Worm (Caenorhabditis elegans): ENCODE measurements around the gene srh-92.
"Not testable (repeated sequence)": the region's sequence is repeated elsewhere in the genome, so short reads cannot be mapped to it uniquely, and the experiment has no call there.

Gene srh-92

DNA sequence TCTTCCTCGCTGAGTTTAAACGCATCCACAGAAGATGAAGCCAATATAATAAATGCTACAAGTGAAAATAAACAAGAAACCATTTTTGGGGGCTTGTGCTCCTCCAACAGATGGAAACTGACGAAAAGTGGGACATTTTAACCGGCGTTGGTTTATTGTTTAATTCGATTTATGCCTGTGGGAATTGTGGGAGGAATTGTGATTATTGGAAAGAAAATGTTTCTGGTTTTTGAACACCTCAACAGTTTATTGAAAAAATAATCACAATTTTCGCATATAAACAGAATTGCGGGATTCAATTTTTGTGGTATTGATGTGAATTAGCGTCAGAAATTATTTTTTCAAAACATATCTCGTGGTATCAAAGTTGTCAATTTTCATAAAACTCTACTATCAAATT is 6.6 kb downstream of the srh-92 start, which contains the start of gene try-8:
Gene try-8, minus strand, starts transcription at position 101 of the 400 bp plus-strand sequence.
- TF ChIP-seq snpc-4 (tag; optimal IDR thresholded peaks at IDR 0.05) (no peak), elt-3 (tag; optimal IDR thresholded peaks at IDR 0.05) (no peak), unc-30 (tag; optimal IDR thresholded peaks at IDR 0.05) (no peak), nhr-20 (tag; optimal IDR thresholded peaks at IDR 0.05) (no peak), pax-3 (tag; optimal IDR thresholded peaks at IDR 0.05) (no peak), dpl-1 (GFP tag; optimal IDR thresholded peaks at IDR 0.05) (no peak), nhr-90 (tag; optimal IDR thresholded peaks at IDR 0.05; ENCODE audit: poor library complexity) (no peak), mab-9 (GFP tag; IDR thresholded peaks at IDR 0.05) (no peak), fkh-10 (GFP tag; optimal IDR thresholded peaks at IDR 0.05) (no peak), zip-4 (GFP tag; optimal IDR thresholded peaks at IDR 0.05) (no peak), irx-1 (tag; optimal IDR thresholded peaks at IDR 0.05) (no peak), sptf-1 (tag; optimal IDR thresholded peaks at IDR 0.05) (no peak), blmp-1 (tag; optimal IDR thresholded peaks at IDR 0.05) (no peak), pqm-1 (tag; optimal IDR thresholded peaks at IDR 0.05) (no peak), jun-1 (tag; optimal IDR thresholded peaks at IDR 0.05) (no peak), ceh-82 (tag; optimal IDR thresholded peaks at IDR 0.05) (no peak), F16B12.6 (tag; optimal IDR thresholded peaks at IDR 0.05) (no peak), ama-1 (optimal IDR thresholded peaks at IDR 0.05) (no peak)

DNA sequence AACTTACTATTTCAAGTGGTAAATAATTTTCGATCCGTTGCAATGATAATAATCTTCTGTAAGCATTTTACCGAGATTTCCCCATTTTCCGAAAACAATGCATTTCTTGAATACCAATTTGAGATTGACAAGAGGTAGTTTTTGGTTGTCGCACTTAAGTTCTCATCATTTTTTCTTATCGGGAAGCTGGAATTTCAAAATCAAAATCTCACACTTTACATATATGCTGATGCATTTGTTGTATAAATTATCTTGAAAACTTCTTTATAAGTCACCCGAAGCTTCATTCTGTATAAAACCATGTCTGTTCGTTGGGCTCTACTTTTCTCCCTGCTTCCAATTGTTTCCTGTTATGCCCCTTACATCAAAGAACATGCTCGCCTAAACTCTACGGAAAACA is 9.4 kb downstream of the srh-92 start, which contains the start of gene try-11:
Gene try-11, plus strand, starts transcription at position 301 of the 400 bp plus-strand sequence.
- no peak for TF ChIP-seq efl-1 (optimal IDR thresholded peaks at IDR 0.05)
- peak in 1 of 2 experiments; percentile 24 for TF ChIP-seq efl-1 (GFP tag; optimal IDR thresholded peaks at IDR 0.05 in 1 of 2)
- TF ChIP-seq snu-23 (GFP tag; optimal IDR thresholded peaks at IDR 0.05): no peak

DNA sequence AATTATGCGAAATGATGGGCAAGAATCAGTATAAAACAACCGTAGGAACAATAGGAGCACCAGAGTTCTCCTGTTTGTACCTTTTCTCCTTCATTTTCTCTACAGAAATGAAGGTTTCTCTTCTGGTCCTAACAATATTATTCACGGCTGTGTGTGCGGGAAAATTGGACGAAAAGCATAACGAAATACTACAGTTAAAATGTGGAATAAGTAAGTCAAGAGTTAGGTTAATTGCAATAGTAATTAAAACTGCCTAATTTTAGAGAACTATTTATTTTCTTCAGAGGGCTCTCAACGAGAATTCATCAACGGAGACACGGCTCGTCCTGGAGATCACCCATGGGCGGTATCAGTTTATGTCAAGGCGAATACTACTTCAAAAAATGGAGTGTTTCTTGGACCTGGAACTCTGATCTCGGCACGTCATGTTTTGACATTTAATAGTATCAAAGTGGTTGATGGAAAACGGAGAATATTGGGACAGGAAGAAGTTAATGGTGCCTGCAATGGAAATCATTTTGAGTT is 11.4 kb downstream of the srh-92 start, which contains the start of gene try-12:
Gene try-12, plus strand, starts transcription at position 51 of the 525 bp plus-strand sequence.
- no peak for TF ChIP-seq Y116A8C.19 (tag; optimal IDR thresholded peaks at IDR 0.05; ENCODE audit: borderline replicate concordance)
- no peak for TF ChIP-seq efl-1 (optimal IDR thresholded peaks at IDR 0.05)
- peak in 1 of 2 experiments; percentile 58 for TF ChIP-seq efl-1 (GFP tag; optimal IDR thresholded peaks at IDR 0.05 in 1 of 2)

DNA sequence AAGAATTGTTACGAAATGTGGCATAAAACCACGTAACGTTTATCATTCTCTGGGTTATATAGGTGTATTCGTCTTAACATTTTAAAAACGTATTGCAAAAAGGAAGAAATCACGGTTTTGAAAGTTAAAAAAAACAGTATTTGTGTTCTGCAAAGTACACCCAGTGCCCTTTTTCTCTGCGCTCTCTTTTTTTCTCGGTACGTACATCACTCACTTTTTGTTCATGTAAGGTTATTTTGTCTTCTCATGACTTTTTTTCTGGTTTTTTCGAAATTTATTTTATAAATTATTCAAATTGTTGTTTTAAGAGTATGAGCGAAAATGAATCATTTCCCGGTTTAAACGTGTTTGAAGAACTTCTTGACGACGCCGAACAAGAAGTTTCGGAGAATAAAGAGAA is 13.8 kb downstream of the srh-92 start, which contains the start of gene F25E5.5:
Gene F25E5.5, plus strand, starts transcription at position 301 of the 400 bp plus-strand sequence.
- TF ChIP-seq tlp-1 (tag; optimal IDR thresholded peaks at IDR 0.05): no peak
- peak; percentile 17 for TF ChIP-seq blmp-1 (tag; optimal IDR thresholded peaks at IDR 0.05)
- TF ChIP-seq nhr-12 (tag; optimal IDR thresholded peaks at IDR 0.05): no peak

DNA sequence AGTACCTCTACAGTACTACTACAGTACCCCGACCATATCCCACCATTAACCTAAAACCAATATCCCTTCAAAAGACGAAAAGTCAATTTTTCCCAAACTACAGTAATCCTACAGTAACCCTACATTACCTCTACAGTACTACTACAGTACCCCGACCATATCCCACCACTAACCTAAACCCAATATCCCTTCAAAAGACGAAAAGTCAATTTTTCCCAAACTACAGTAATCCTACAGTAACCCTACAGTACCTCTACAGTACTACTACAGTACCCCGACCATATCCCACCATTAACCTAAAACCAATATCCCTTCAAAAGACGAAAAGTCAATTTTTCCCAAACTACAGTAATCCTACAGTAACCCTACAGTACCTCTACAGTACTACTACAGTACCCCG is 16.5 kb downstream of the srh-92 start, which contains the start of gene nhr-141:
Gene nhr-141, plus strand, starts transcription at position 331 of the 400 bp plus-strand sequence.
- TF ChIP-seq jun-1 (tag; optimal IDR thresholded peaks at IDR 0.05); aha-1 (tag; optimal IDR thresholded peaks at IDR 0.05); sup-37 (GFP tag; optimal IDR thresholded peaks at IDR 0.05): not testable (repeated sequence)

DNA sequence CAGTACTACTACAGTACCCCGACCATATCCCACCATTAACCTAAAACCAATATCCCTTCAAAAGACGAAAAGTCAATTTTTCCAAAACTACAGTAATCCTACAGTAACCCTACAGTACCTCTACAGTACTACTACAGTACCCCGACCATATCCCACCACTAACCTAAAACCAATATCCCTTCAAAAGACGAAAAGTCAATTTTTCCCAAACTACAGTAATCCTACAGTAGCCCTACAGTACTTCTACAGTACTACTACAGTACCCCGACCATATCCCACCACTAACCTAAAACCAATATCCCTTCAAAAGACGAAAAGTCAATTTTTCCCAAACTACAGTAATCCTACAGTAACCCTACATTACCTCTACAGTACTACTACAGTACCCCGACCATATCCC is 17.3 kb downstream of the srh-92 start:
- peak; percentile 75 for TF ChIP-seq mab-9 (GFP tag; IDR thresholded peaks at IDR 0.05)
- 0 out of 2 replicates have a peak, but pooled peaks have one; percentile 52 for TF ChIP-seq ets-5 (GFP tag; IDR thresholded peaks at IDR 0.05)
- TF ChIP-seq unc-98 (GFP tag; IDR thresholded peaks at IDR 0.05): peak; percentile 53; the same call in 1 of the 2 replicates

DNA sequence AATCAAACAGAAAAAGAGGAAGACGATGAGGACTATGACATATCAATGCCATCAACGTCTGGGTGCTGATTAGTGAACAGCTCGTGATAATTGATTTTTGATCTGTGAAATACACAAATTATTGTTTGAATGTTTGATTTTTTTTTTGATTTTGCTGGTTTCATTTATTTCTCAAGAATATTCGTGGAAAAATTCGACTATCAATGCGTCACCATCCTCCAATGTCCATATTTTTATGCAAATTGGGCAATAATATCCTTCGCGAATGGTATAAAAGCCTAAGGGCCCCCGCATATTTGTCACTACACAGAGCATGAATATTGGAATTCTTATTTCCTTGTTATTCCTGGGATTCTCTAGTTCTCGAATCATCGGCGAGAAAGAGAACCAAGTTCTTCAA is 21.0 kb downstream of the srh-92 start, which contains the start of gene try-13:
Gene try-13, plus strand, starts transcription at position 301 of the 400 bp plus-strand sequence.
- TF ChIP-seq nhr-11 (tag; optimal IDR thresholded peaks at IDR 0.05): no peak
- no peak for TF ChIP-seq lin-39 (tag; optimal IDR thresholded peaks at IDR 0.05)
- TF ChIP-seq C04F5.9 (tag; optimal IDR thresholded peaks at IDR 0.05): no peak
- TF ChIP-seq mab-9 (GFP tag; IDR thresholded peaks at IDR 0.05): no peak
- no peak for TF ChIP-seq unc-62 (GFP tag; optimal IDR thresholded peaks at IDR 0.05)
- no peak for TF ChIP-seq efl-1 (optimal IDR thresholded peaks at IDR 0.05)
- TF ChIP-seq efl-1 (GFP tag; optimal IDR thresholded peaks at IDR 0.05 in 1 of 2): peak in 1 of 2 experiments; percentile 36
- no peak for TF ChIP-seq mep-1 (tag; optimal IDR thresholded peaks at IDR 0.05)
